Fruit fly (Drosophila melanogaster): ENCODE measurements around the gene GstD6.

DNA sequence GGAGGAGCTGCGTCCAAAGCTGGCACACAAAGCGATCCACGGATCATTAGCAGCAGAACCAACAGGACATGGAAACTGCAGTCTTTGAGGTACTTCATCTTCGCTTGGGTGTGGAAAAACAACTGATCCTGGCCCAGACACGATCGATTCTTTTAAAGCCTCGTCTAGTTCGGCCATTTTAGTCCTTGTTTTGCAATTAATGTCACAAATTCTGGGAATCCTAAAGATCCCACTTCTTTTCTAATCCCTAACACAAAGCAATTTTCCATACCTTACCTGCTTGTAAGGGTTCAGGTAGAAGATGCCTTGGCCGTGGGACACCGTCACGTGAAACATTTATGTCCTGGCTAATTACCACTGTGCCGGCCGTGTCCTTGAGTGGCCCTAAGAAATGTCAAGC, 5.6 kb downstream of the GstD6 start, which contains the start of gene CG10035:
- no peak for TF ChIP-seq CG8478 (optimal IDR thresholded peaks at IDR 0.05)
- TF ChIP-seq CTCF (optimal IDR thresholded peaks at IDR 0.05): no peak
